Worm (Caenorhabditis elegans) whole organism, early embryonic: ENCODE results near the gene nhr-201.

ENCODE experiments used
- B0310.2 ChIP-seq: sonication (generic microtip); optimal IDR thresholded peaks from 2 replicates; lab custom pipeline; 2016; ENCODE audit warnings: mild to moderate bottlenecking, missing genetic modification characterization, missing compliant biosample characterization
- aly-1 ChIP-seq: sonication (generic microtip); optimal IDR thresholded peaks from 2 replicates; lab custom pipeline; 2016; ENCODE audit warnings: missing genetic modification characterization, missing compliant biosample characterization
- ama-1 ChIP-seq: fragments of 150-350 bp; optimal IDR thresholded peaks from 2 replicates; lab custom pipeline; 2014
- ceh-13 ChIP-seq: fragments of 200-800 bp; sonication (Bioruptor generic); optimal IDR thresholded peaks from 2 replicates; lab custom pipeline; 2018; ENCODE audit warnings: mild to moderate bottlenecking, missing genetic modification characterization, missing compliant biosample characterization
- ceh-36 ChIP-seq: sonication (generic microtip); optimal IDR thresholded peaks from 2 replicates; lab custom pipeline; 2016; ENCODE audit warnings: missing genetic modification characterization, inconsistent platforms, missing compliant biosample characterization
- ets-7 ChIP-seq: sonication (generic microtip); optimal IDR thresholded peaks from 2 replicates; lab custom pipeline; 2016; ENCODE audit warnings: missing genotype, missing genetic modification characterization, missing compliant biosample characterization
- flt-1 ChIP-seq: fragments of 200-800 bp; sonication (Bioruptor generic); IDR thresholded peaks from 2 replicates; pipeline ENCODE4 v1.3.6; 2022; ENCODE audit warnings: missing genetic modification characterization, missing compliant biosample characterization
- hmbx-1 ChIP-seq: sonication (generic microtip); optimal IDR thresholded peaks from 2 replicates; lab custom pipeline; 2016; ENCODE audit warnings: mild to moderate bottlenecking, missing genetic modification characterization, missing compliant biosample characterization
- hmg-4 ChIP-seq: fragments of 200-800 bp; sonication (Bioruptor generic); optimal IDR thresholded peaks from 2 replicates; lab custom pipeline; 2018; ENCODE audit warnings: mild to moderate bottlenecking, missing genetic modification characterization, missing compliant biosample characterization
- hnd-1 ChIP-seq: sonication (generic microtip); optimal IDR thresholded peaks from 2 replicates; lab custom pipeline; 2016; ENCODE audit warnings: missing genetic modification characterization, missing compliant biosample characterization
- pes-1 ChIP-seq: fragments of 200-800 bp; sonication (Bioruptor generic); IDR thresholded peaks from 2 replicates; pipeline ENCODE4 v1.3.6; 2022; ENCODE audit warnings: missing genetic modification reagents, missing genetic modification characterization, missing compliant biosample characterization
- tbx-11 ChIP-seq: fragments of 200-800 bp; sonication (Bioruptor generic); IDR thresholded peaks from 2 replicates; pipeline ENCODE4 v1.3.6; 2022; ENCODE audit warnings: missing genetic modification characterization, missing compliant biosample characterization
- tbx-37 ChIP-seq: fragments of 200-800 bp; sonication (Bioruptor generic); conservative IDR thresholded peaks from 2 replicates; pipeline ENCODE4 v1.3.6; 2022; ENCODE audit warnings: missing genetic modification reagents, missing genetic modification characterization, missing compliant biosample characterization

DNA sequence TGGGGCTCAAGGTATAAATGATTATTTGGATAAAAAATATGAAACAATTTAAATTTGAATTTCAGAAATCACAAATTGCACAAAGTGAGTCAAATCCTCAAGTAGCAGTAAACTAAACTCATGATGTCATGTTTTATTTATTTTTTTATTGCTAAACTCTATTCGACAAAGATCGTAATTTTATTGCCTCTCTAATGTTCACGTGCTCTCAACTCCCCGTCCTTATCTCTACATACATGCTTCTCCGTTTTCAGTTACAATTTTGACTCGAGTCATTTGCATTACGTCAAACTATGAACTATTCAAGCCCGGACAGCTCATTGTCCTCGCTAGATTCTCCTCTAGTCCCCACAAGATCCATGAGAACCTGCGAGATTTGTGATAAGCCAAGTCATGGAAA is 9.9 kb downstream of the nhr-201 start, which contains the start of gene nhr-99:
- no peak for TF ChIP-seq flt-1
- no peak for TF ChIP-seq ets-7
- no peak for TF ChIP-seq pes-1 (GFP tag; lab: Robert Waterston, UW)
- no peak for TF ChIP-seq ama-1
- no peak for TF ChIP-seq hmbx-1 (tag; lab: Kevin White, UChicago)
- no peak for TF ChIP-seq ceh-13 (GFP tag; lab: Kevin White, UChicago)
- TF ChIP-seq hnd-1 (tag; lab: Kevin White, UChicago) = no peak
- no peak for TF ChIP-seq tbx-37 (GFP tag; lab: Robert Waterston, UW)
- TF ChIP-seq ceh-36 = no peak
- TF ChIP-seq hmg-4 (GFP tag; lab: Kevin White, UChicago) = no peak
- no peak for TF ChIP-seq aly-1 (tag; lab: Kevin White, UChicago)
- no peak for TF ChIP-seq tbx-11 (GFP tag; lab: Robert Waterston, UW)
- TF ChIP-seq B0310.2 (tag; lab: Kevin White, UChicago) = no peak
